Worm (Caenorhabditis elegans): Measurements from ENCODE around the gene aexr-2.

ce11 chrX:6606991-6607390, 24.3 kb downstream of the aexr-2 start, which contains the start of gene cpr-6:
- TF ChIP-seq let-526 (GFP tag; IDR thresholded peaks at IDR 0.05) (no peak), sdz-38 (tag; optimal IDR thresholded peaks at IDR 0.05) (no peak), B0261.1 (tag; optimal IDR thresholded peaks at IDR 0.05) (no peak), ccch-3 (GFP tag; optimal IDR thresholded peaks at IDR 0.05) (no peak), attf-6 (GFP tag; IDR thresholded peaks at IDR 0.05) (no peak), lin-54 (GFP tag; optimal IDR thresholded peaks at IDR 0.05) (no peak), ama-1 (optimal IDR thresholded peaks at IDR 0.05) (no peak), ama-1 (GFP tag; optimal IDR thresholded peaks at IDR 0.05) (no peak), sea-2 (GFP tag; IDR thresholded peaks at IDR 0.05) (no peak), T07F8.4 (tag; optimal IDR thresholded peaks at IDR 0.05) (no peak)
